Fruit fly (Drosophila melanogaster) S2 (cell line): ENCODE results near the gene eIF3d1.

Source experiments
- CG8478 ChIP-seq: fragments of >200 bp; optimal IDR thresholded peaks from 2 replicates; lab custom pipeline; 2018
- CTCF ChIP-seq, 2 experiments: fragments of >200 bp; optimal IDR thresholded peaks; 2 replicates each; lab custom pipeline; 2018

Gene eIF3d1

DNA sequence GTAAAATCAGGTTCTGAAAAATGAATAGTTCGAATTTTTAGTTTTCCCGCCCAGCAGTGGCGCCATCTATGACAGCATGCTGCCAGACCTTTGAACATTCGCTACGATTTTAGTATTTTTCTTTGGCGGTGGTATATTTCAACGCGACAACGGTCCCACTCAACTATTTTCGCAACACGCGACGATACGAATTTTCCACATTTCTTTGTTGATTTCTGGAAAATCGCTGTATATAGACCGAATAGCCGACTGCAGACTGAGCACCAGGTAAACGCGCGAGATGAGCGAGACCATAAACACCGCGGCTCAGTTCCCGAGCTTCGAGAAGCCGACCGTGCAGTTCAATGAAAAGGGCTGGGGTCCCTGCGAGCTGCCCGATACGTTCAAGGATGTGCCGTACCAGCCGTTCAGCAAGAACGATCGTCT, at the start of gene eIF3d1:
TSS of gene eIF3d1 (plus strand) at position 129 of the 426 bp plus-strand sequence.
- TF ChIP-seq CG8478, result no peak
- TF ChIP-seq CTCF (optimal IDR thresholded peaks at IDR 0.05; lab: Kevin White, UChicago), result peak; percentile 95 to 96

dm6 chr3R:23634789-23635188, 45.0 kb upstream of the eIF3d1 start:
- TF ChIP-seq CTCF (optimal IDR thresholded peaks at IDR 0.05; lab: Kevin White, UChicago), result peak; percentile 40 to 56
- no peak for TF ChIP-seq CG8478

DNA sequence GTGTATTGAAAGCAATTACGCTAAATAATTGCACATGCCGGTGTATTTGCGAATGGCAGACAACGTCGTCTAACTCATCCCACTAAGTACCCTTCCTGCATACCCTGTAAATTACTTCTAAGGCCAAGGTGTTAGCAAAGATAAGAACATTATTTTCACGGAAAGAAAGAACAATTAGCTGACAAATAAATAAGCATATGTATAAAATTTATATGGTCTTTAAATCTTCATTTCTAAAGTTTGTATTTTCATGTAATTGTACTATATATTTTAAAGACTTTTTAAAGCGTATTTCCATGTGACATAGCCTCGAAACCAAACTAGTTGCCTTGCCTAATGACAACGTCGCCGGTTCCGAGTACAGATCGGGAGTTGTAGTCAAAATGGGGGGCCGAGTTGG, 42.6 kb upstream of the eIF3d1 start:
- TF ChIP-seq CTCF (optimal IDR thresholded peaks at IDR 0.05; lab: Kevin White, UChicago), result no peak
- TF ChIP-seq CG8478, result no peak

DNA sequence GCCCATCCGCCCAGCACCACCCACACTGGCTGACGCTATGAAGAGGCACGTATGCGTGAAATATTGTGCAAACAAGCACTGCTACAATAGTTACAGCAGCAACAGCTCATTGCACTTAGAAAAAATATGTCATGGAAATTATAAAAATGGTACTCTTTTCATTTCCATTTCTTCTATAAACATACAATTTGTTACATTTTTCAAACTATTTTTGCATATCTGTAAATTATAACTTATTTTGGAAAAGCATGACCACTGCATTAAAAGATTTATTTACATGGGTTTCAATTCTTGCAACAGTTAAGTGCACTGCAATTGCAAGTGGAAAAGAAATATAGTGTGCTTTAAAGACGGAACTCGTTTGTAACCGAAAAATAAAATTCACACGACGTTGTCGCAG, 41.5 kb upstream of the eIF3d1 start:
- no peak for TF ChIP-seq CG8478
- TF ChIP-seq CTCF (optimal IDR thresholded peaks at IDR 0.05; lab: Kevin White, UChicago), result no peak

- no peak for TF ChIP-seq CTCF (optimal IDR thresholded peaks at IDR 0.05; lab: Kevin White, UChicago)
- TF ChIP-seq CG8478, result no peak
These were observed 40.3 kb upstream of the eIF3d1 start for dm6 chr3R:23639583-23639982.

dm6 chr3R:23642836-23643235, 37.0 kb upstream of the eIF3d1 start:
- TF ChIP-seq CG8478 (no peak), CTCF (optimal IDR thresholded peaks at IDR 0.05; lab: Kevin White, UChicago) (no peak)

- TF ChIP-seq CG8478, result no peak
- TF ChIP-seq CTCF (optimal IDR thresholded peaks at IDR 0.05; lab: Kevin White, UChicago), result no peak
These were observed 33.7 kb upstream of the eIF3d1 start for dm6 chr3R:23646183-23646582.

- no peak for TF ChIP-seq CG8478
- TF ChIP-seq CTCF (optimal IDR thresholded peaks at IDR 0.05; lab: Kevin White, UChicago), result no peak
These were observed 30.0 kb upstream of the eIF3d1 start for dm6 chr3R:23649831-23650230.

DNA sequence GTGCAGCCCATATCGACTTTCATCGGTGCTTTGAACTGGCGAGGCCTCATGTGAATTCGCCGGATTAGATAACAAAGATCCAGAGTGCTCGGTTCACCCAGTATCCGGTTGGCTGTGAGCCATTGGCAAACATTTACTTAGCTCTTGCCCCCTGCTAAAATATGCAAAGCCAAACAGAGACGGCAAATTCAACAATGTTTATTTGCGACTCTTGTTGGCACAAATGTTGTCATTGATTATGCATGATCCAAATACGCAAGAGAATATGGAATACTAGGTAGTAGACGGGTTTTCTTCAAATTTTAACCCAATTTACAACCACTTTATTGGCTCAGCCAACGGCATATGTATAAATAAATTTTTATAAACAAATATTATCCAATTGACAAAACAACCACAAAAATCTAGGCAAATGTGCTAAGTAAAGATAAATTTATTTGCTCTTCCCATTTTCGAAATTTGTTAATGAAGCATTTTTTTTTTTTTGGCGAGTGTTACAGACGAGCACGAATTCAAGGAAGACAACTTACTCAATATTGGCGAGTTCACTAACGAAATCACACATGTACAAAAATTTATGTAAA, 27.2 kb upstream of the eIF3d1 start:
- no peak for TF ChIP-seq CG8478

DNA sequence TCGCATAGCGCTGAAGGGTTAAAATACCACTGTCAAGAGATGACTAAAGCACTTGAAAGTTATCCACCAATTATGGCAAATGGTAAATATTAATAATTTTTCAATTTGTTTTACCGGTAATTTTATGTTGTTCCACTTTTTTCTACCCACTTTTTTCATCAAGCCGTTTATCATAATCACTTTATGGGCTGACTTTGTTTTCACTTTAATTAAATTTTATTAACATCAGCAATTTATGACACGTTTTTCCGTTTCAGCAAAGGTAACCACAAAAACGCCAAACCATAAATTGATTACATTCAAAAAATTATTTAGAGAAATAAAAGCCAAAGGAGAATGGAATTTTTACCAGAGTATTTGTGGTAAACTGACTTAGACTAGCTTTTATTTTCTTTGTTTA, 24.3 kb upstream of the eIF3d1 start:
- no peak for TF ChIP-seq CG8478
- no peak for TF ChIP-seq CTCF (optimal IDR thresholded peaks at IDR 0.05; lab: Kevin White, UChicago)

DNA sequence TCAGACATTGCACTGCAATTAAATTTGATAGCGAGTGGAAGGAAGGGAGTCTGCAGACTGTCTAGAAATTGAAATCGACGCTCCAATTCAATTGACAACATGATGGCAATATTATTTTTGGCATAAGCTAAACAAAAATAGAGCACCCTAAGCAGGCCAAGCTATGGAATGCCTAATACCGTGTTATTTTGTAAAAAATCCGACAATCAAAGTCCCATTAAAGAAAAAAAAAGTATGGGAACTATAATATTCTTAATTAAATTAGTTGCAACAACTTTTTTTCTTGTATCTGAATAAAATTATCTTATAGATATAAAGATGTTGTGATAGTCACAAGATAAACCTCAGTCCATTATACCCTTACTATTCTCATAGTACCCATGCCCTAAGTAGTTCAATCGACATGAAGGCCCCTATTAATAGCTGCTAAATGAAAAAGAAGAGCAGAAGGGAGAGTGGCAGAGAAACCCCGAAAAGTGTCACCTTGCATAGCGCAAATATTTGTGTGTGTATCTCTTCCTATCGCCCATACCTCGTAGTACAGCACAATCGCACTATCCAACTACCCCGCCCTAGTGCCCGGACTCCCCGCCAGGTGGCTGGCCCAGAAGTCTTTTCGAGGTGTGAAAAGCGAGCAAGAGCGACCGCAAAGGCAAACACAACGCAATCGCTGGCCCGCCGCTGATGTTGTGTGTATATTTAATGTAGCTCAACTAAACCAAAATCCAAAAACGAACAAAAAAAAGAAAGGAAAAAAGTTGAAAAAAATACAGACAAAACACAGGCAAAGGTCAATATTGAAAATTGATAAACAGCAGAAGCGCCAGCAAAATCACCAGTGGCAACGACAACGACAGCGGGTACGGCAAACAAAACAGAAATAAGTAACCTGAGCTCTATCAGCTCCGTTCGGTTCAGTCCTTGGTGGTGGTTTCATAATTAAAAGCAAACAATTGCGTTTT, 22.2 kb upstream of the eIF3d1 start:
- TF ChIP-seq CG8478, result no peak
- peak; percentile 79 to 80 for TF ChIP-seq CTCF (optimal IDR thresholded peaks at IDR 0.05; lab: Kevin White, UChicago)

DNA sequence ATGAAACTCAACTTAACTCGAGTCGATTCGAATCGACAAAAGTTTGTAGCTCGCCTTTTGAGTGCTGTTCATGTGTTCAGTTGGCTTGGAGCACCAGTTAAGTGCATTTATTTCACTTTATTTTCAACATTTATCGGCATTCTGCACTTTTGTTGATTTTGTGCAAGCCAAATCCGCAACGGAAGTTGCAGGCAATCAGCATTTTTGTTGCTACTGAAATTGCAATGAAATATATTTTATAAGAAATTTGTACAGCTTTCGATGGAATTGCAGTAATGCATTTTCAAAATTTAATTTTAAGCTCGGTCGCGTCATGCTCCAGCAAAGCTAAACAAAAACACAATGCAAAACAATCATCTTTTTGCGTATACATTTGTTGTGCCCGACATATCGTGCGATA, 20.9 kb upstream of the eIF3d1 start:
- TF ChIP-seq CTCF (optimal IDR thresholded peaks at IDR 0.05; lab: Kevin White, UChicago) (no peak), CG8478 (no peak)

- no peak for TF ChIP-seq CG8478
- no peak for TF ChIP-seq CTCF (optimal IDR thresholded peaks at IDR 0.05; lab: Kevin White, UChicago)
These were observed 20.2 kb upstream of the eIF3d1 start for dm6 chr3R:23659598-23659997.

DNA sequence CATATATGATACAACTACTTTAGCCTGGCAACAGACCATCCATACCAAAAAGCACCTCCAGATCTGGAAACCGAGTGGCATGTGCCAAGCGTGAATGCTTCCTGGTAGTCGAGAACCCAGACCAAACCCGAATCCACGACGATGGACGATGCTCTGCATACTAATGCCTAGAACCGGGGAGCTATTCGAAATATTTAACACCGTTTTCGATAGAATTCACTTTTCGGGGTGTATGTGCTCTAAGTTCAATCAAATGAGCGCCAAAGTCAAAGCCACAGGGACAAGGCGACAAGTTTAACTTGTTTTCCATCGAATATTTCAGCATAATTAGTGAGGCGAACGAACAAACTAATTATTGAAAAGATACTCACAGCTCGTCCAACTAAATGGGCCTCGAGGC, 17.1 kb upstream of the eIF3d1 start:
- TF ChIP-seq CG8478, result no peak
- no peak for TF ChIP-seq CTCF (optimal IDR thresholded peaks at IDR 0.05; lab: Kevin White, UChicago)

DNA sequence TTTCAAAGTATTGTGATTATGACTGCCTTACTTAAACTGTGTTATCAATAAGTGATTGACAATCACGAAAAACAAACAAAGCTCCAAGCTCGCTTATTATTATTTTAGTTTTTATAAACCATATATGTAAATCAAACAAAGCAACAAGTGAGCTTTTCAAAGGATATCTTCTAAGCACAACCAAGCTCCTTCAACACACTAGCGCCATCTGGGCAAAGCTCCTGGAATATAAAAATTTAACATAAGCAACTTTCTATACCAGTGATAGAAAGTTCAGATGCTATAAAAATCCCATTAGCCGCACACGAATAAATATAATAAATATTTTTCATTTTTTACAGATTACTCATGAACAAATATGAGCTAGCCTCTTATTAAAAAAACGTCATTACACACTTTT, 15.4 kb upstream of the eIF3d1 start:
- no peak for TF ChIP-seq CTCF (optimal IDR thresholded peaks at IDR 0.05; lab: Kevin White, UChicago)
- no peak for TF ChIP-seq CG8478

dm6 chr3R:23666672-23667211, 13.1 kb upstream of the eIF3d1 start:
- TF ChIP-seq CTCF (optimal IDR thresholded peaks at IDR 0.05; lab: Kevin White, UChicago), result no peak
- TF ChIP-seq CG8478, result no peak
